Fruit fly (Drosophila melanogaster) whole organism, pupa: ENCODE measurements around the gene CG3309.
A peak's percentile ranks its signal among the peaks of the same experiment; 100 is the strongest.

ENCODE experiments used
- CG10348 ChIP-seq: fragments of 200-800 bp; sonication (Bioruptor generic); IDR thresholded peaks from 2 replicates; pipeline ENCODE4 v1.3.6; 2022; ENCODE audit warnings: missing biosample characterization, missing genetic modification characterization
- CG12605 ChIP-seq: fragments of 200-800 bp; sonication (Bioruptor generic); IDR thresholded peaks from 2 replicates; pipeline ENCODE4 v1.3.6; 2022; ENCODE audit warnings: missing biosample characterization, missing genetic modification characterization
- CG13204 ChIP-seq: fragments of 200-800 bp; sonication (Bioruptor generic); optimal IDR thresholded peaks from 2 replicates; lab custom pipeline; 2018; ENCODE audit warnings: missing biosample characterization, mild to moderate bottlenecking, missing genetic modification characterization, moderate library complexity
- CG14655 ChIP-seq: fragments of 200-800 bp; sonication (Bioruptor generic); optimal IDR thresholded peaks from 3 replicates; lab custom pipeline; 2017; ENCODE audit warnings: mild to moderate bottlenecking, missing biosample characterization, missing genetic modification reagents, missing genetic modification characterization
- CG15710 ChIP-seq: fragments of 200-800 bp; sonication (Bioruptor generic); optimal IDR thresholded peaks from 2 replicates; lab custom pipeline; 2018; ENCODE audit warnings: missing biosample characterization, mild to moderate bottlenecking, missing genetic modification characterization, moderate library complexity
- CG17806 ChIP-seq: fragments of 200-800 bp; sonication (Bioruptor generic); optimal IDR thresholded peaks from 2 replicates; lab custom pipeline; 2018; ENCODE audit warnings: missing biosample characterization, mild to moderate bottlenecking, missing genetic modification characterization, moderate library complexity
- CG32121 ChIP-seq: fragments of 200-800 bp; sonication (Bioruptor generic); IDR thresholded peaks from 2 replicates; pipeline ENCODE4 v1.3.6; 2022; ENCODE audit warnings: missing biosample characterization, missing genetic modification characterization
- CG34367 ChIP-seq: fragments of 200-800 bp; sonication (Bioruptor generic); optimal IDR thresholded peaks from 2 replicates; lab custom pipeline; 2018; ENCODE audit warnings: missing biosample characterization, mild to moderate bottlenecking, missing genetic modification characterization
- CG4496 ChIP-seq: fragments of 200-800 bp; sonication (Bioruptor generic); IDR thresholded peaks from 3 replicates; pipeline ENCODE4 v1.3.6; 2022; ENCODE audit warnings: missing biosample characterization, missing genetic modification characterization
- CG8159 ChIP-seq: fragments of 200-800 bp; sonication (Bioruptor generic); optimal IDR thresholded peaks from 3 replicates; lab custom pipeline; 2018; ENCODE audit warnings: missing biosample characterization, mild to moderate bottlenecking, missing genetic modification characterization, moderate library complexity
- CG8301 ChIP-seq: fragments of 200-800 bp; sonication (Bioruptor generic); optimal IDR thresholded peaks from 2 replicates; lab custom pipeline; 2018; ENCODE audit warnings: missing biosample characterization, mild to moderate bottlenecking, missing genetic modification characterization
- CG9948 ChIP-seq: fragments of 200-800 bp; sonication (Bioruptor generic); optimal IDR thresholded peaks from 2 replicates; lab custom pipeline; 2018; ENCODE audit warnings: missing biosample characterization, mild to moderate bottlenecking, missing genetic modification characterization, moderate library complexity
- D1 ChIP-seq: fragments of 200-800 bp; sonication (Bioruptor generic); optimal IDR thresholded peaks from 2 replicates; lab custom pipeline; 2018; ENCODE audit warnings: missing biosample characterization, mild to moderate bottlenecking, missing genetic modification characterization, moderate library complexity
- EcR ChIP-seq: fragments of 200-800 bp; sonication (Bioruptor generic); optimal IDR thresholded peaks from 3 replicates; lab custom pipeline; 2019; ENCODE audit warnings: missing biosample characterization, missing genetic modification characterization, mild to moderate bottlenecking, moderate library complexity, missing genetic modification reagents
- Ets98B ChIP-seq: fragments of 200-800 bp; sonication (Bioruptor generic); IDR thresholded peaks from 2 replicates; pipeline ENCODE4 v1.3.6; 2022; ENCODE audit warnings: missing biosample characterization, missing genetic modification characterization
- Pif1A ChIP-seq: fragments of 200-800 bp; sonication (Bioruptor generic); optimal IDR thresholded peaks from 3 replicates; lab custom pipeline; 2016; ENCODE audit warnings: missing biosample characterization, missing genetic modification characterization
- Pif1B ChIP-seq: fragments of 200-800 bp; sonication (Bioruptor generic); optimal IDR thresholded peaks from 3 replicates; lab custom pipeline; 2016; ENCODE audit warnings: missing biosample characterization, missing genetic modification characterization
- Snoo ChIP-seq: fragments of 200-800 bp; sonication (Bioruptor generic); optimal IDR thresholded peaks from 3 replicates; lab custom pipeline; 2017; ENCODE audit warnings: missing biosample characterization, mild to moderate bottlenecking, missing genetic modification characterization, inconsistent platforms
- fd96Ca ChIP-seq: fragments of 200-800 bp; sonication (Bioruptor generic); IDR thresholded peaks from 3 replicates; pipeline ENCODE4 v1.3.6; 2022; ENCODE audit warnings: missing biosample characterization, missing genetic modification characterization
- gl ChIP-seq: fragments of 200-800 bp; sonication (Bioruptor generic); optimal IDR thresholded peaks from 2 replicates; lab custom pipeline; 2018; ENCODE audit warnings: missing biosample characterization, mild to moderate bottlenecking, missing genetic modification characterization
- rn ChIP-seq: fragments of 200-800 bp; sonication (Bioruptor generic); IDR thresholded peaks from 2 replicates; pipeline ENCODE4 v1.3.6; 2022; ENCODE audit warnings: missing biosample characterization, missing genetic modification characterization

Gene CG3309

DNA sequence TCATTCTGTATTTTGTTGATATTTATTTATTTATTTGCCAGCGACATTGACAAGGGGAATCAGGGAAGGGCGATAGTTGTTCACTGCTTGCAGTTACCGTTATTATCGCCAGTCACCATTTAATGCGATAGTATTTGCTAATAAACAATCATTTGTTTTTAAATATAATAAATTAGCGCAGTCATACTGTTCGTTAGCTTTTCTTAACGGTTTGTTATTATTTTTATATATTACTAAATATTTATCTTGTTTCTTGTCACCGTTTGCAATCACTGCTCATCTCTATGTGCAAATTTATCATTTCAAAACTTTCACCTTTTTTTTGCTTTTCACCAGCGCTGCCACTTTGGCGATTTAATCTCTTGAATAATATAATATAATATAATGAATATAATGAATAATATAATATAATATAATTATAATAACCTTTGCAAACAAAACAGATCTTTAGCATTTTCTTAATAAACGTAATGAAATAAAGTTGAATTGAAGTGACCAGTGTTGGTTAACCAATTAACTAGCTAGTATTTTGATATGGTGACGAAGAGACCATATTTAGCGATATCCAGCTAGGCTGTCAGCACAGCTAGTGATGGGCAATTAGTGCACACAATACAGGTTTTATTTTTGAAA is at the start of gene CG3309, which contains the start of gene XRCC1:
CG3309 (minus strand) TSS at position 82 of the 633 bp plus-strand sequence.
XRCC1 (plus strand) TSS at position 611 of the 633 bp plus-strand sequence.
- TF ChIP-seq Ets98B (GFP tag; lab: Robert Waterston, UW), result peak; percentile 2; the same call in 1 of the 2 replicates
- TF ChIP-seq CG8159 (tag; lab: Kevin White, UChicago), result peak; percentile 33
- peak; percentile 54; the same call in 1 of the 3 replicates for TF ChIP-seq CG4496 (GFP tag; lab: Robert Waterston, UW)
- no peak for TF ChIP-seq CG34367 (tag; lab: Kevin White, UChicago)
- peak; percentile 14 for TF ChIP-seq CG8301
- peak; percentile 19 for TF ChIP-seq Snoo (tag; lab: Kevin White, UChicago)
- peak; percentile 40; the same call in 1 of the 2 replicates for TF ChIP-seq CG32121 (GFP tag; lab: Robert Waterston, UW)
- no peak for TF ChIP-seq rn
- TF ChIP-seq fd96Ca, result peak; percentile 53; the same call in 1 of the 3 replicates

DNA sequence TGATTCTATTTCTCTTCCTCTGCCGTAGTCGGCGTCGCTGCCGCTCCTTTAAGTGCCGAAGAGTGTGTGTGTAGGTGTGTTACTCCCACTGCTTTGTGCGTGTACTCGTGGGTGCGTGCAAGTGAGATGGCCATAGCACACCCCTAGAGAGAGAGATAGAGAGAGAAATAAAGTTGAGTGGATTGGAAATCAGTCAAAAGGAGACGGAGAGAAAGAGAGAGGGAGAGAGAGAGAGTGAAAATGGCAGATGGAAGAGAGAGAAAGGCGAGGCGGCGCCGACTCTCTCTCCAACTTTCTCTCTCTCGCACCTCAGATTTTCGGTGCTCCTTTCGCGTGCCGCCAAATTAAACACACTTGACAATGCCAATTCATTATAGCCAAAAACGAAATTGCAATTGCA is 34.9 kb upstream of the CG3309 start:
- TF ChIP-seq D1 (tag; lab: Kevin White, UChicago) (no peak), Pif1B (no peak), CG34367 (tag; lab: Kevin White, UChicago) (no peak), rn (no peak), CG10348 (GFP tag; lab: Robert Waterston, UW) (no peak), fd96Ca (no peak), CG9948 (tag; lab: Kevin White, UChicago) (no peak), Ets98B (GFP tag; lab: Robert Waterston, UW) (no peak), Pif1A (GFP tag; lab: Kevin White, UChicago) (no peak), CG13204 (GFP tag; lab: Kevin White, UChicago) (no peak), CG8159 (tag; lab: Kevin White, UChicago) (no peak), CG8301 (no peak)

DNA sequence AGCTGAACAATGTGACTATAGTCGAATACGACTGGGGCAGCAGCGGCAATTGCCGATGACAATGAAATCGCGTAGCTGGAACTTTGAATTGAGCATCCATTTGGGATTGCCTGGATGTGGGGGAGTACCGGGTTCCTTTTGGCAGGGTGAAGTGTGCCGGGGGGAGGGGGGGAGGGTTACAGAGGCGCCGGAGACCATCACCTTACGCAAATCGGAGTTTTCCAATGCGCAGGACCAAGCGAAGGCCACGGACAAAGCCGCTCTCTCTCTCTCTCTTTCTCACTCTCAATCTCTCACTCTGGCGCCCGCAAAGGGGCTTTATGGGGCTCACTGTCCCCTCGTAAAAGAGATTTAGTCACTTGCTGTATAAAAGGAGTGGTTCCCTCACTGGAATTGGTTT is 34.0 kb upstream of the CG3309 start:
- TF ChIP-seq D1 (tag; lab: Kevin White, UChicago) (no peak), CG15710 (tag; lab: Kevin White, UChicago) (no peak), EcR (no peak), CG8159 (tag; lab: Kevin White, UChicago) (no peak), CG34367 (tag; lab: Kevin White, UChicago) (no peak), Pif1B (no peak), CG17806 (tag; lab: Kevin White, UChicago) (no peak), CG8301 (no peak), CG13204 (GFP tag; lab: Kevin White, UChicago) (no peak), Snoo (tag; lab: Kevin White, UChicago) (no peak), CG14655 (GFP tag; lab: Kevin White, UChicago) (no peak), CG12605 (GFP tag; lab: Robert Waterston, UW) (no peak), Ets98B (GFP tag; lab: Robert Waterston, UW) (no peak), Pif1A (GFP tag; lab: Kevin White, UChicago) (no peak), CG9948 (tag; lab: Kevin White, UChicago) (no peak), gl (tag; lab: Kevin White, UChicago) (no peak)

DNA sequence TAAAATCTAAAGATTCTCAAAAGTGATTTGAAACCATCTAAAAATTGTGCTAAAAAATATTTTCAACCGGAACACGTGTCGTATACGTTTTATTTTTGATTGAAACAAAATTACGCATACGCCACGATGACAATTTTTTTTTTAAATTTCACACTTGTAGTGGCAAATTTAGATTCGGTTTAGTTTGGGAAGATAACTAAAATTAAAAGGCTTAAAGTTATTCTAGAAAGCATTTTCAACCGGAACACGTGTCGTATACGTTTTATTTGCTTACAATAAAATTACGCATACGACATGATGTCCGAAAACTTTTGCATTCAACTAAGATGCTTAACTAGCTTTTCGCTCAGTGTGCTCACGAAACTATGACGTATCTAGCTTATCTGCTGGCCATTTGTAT is 29.7 kb upstream of the CG3309 start:
- no peak for TF ChIP-seq Pif1A (GFP tag; lab: Kevin White, UChicago)
- TF ChIP-seq CG12605 (GFP tag; lab: Robert Waterston, UW), result no peak
- TF ChIP-seq D1 (tag; lab: Kevin White, UChicago), result no peak
- no peak for TF ChIP-seq EcR
- no peak for TF ChIP-seq CG4496 (GFP tag; lab: Robert Waterston, UW)
- TF ChIP-seq CG10348 (GFP tag; lab: Robert Waterston, UW), result no peak
- no peak for TF ChIP-seq CG17806 (tag; lab: Kevin White, UChicago)
- TF ChIP-seq CG15710 (tag; lab: Kevin White, UChicago), result no peak
- TF ChIP-seq CG14655 (GFP tag; lab: Kevin White, UChicago), result no peak
- TF ChIP-seq Snoo (tag; lab: Kevin White, UChicago), result no peak
- no peak for TF ChIP-seq CG9948 (tag; lab: Kevin White, UChicago)
- TF ChIP-seq Ets98B (GFP tag; lab: Robert Waterston, UW), result no peak
- TF ChIP-seq CG13204 (GFP tag; lab: Kevin White, UChicago), result no peak
- no peak for TF ChIP-seq CG34367 (tag; lab: Kevin White, UChicago)
- TF ChIP-seq gl (tag; lab: Kevin White, UChicago), result no peak
- no peak for TF ChIP-seq CG32121 (GFP tag; lab: Robert Waterston, UW)
- no peak for TF ChIP-seq CG8301
- no peak for TF ChIP-seq CG8159 (tag; lab: Kevin White, UChicago)

DNA sequence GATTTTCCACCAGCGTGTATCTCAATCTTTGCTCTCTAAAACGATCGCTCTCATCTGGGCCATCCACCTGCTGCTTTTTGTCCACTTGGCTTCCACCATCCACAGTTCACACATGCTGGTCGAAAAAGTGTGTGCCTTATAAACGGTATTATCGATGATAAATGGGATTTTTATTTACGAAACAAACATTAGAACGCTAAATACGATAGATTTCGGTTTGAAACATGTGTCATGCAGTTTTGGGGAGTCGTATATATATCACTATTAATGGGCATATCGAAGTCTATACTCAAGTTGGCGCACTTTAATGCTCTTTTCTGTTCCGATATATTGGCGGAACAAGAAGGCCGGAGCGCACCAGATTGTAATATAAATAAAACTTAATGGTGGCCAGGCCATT is 27.9 kb upstream of the CG3309 start:
- TF ChIP-seq CG8159 (tag; lab: Kevin White, UChicago), result no peak

DNA sequence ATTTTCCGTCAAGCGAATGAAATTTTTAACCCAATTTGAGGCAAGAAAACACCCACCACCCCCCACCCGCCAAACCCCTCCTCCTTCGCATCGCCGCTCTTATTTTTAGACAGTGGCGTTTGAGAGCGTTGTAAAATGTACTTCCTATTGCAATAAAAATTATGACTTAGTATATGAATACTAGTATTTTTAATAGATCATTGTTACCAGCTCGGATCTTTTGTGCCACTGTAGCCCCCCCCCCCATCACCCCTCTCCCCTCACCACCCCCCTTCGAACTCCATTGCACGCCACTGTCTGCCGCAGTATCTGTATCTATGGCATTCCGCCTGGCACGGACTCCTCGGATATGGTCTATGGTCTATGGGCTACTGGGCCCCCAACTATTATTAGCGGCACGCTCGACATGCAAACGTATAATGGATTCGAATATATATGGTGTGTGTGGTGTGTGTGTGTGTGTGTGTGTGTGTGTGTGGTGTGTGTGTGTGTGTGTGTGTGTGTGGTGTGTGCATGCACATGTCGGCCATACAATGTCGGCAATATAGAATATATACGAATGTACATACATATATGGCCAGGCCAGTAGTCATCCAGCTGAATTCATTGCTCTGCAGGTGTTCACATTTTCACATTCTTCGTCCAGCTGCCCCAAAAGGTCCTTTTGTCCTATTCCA is 20.9 kb upstream of the CG3309 start:
- TF ChIP-seq CG14655 (GFP tag; lab: Kevin White, UChicago), result no peak
- peak; percentile 29; the same call in 1 of the 2 replicates for TF ChIP-seq Ets98B (GFP tag; lab: Robert Waterston, UW)
- TF ChIP-seq Pif1B, result no peak
- TF ChIP-seq CG32121 (GFP tag; lab: Robert Waterston, UW), result peak; percentile 28; the same call in 1 of the 2 replicates
- TF ChIP-seq CG17806 (tag; lab: Kevin White, UChicago), result no peak
- no peak for TF ChIP-seq CG10348 (GFP tag; lab: Robert Waterston, UW)
- no peak for TF ChIP-seq CG13204 (GFP tag; lab: Kevin White, UChicago)
- no peak for TF ChIP-seq CG8159 (tag; lab: Kevin White, UChicago)
- no peak for TF ChIP-seq Pif1A (GFP tag; lab: Kevin White, UChicago)
- TF ChIP-seq rn, result no peak
- TF ChIP-seq CG34367 (tag; lab: Kevin White, UChicago), result no peak
- no peak for TF ChIP-seq CG15710 (tag; lab: Kevin White, UChicago)
- TF ChIP-seq D1 (tag; lab: Kevin White, UChicago), result no peak
- peak; percentile 31; the same call in 1 of the 3 replicates for TF ChIP-seq fd96Ca
- TF ChIP-seq CG8301, result no peak
- TF ChIP-seq EcR, result no peak
- TF ChIP-seq CG4496 (GFP tag; lab: Robert Waterston, UW), result peak; percentile 31; the same call in 1 of the 3 replicates
- TF ChIP-seq Snoo (tag; lab: Kevin White, UChicago), result no peak
- TF ChIP-seq gl (tag; lab: Kevin White, UChicago), result no peak
- TF ChIP-seq CG9948 (tag; lab: Kevin White, UChicago), result no peak
- TF ChIP-seq CG12605 (GFP tag; lab: Robert Waterston, UW), result no peak
